Fruit fly (Drosophila melanogaster) whole organism, pupa: Measurements from ENCODE around the gene CG42798.

Experiments
- CG10348 ChIP-seq: fragments of 200-800 bp; sonication (Bioruptor generic); IDR thresholded peaks from 2 replicates; pipeline ENCODE4 v1.3.6; 2022; ENCODE audit warnings: missing biosample characterization, missing genetic modification characterization
- CG12605 ChIP-seq: fragments of 200-800 bp; sonication (Bioruptor generic); IDR thresholded peaks from 2 replicates; pipeline ENCODE4 v1.3.6; 2022; ENCODE audit warnings: missing biosample characterization, missing genetic modification characterization
- CG13204 ChIP-seq: fragments of 200-800 bp; sonication (Bioruptor generic); optimal IDR thresholded peaks from 2 replicates; lab custom pipeline; 2018; ENCODE audit warnings: missing biosample characterization, mild to moderate bottlenecking, missing genetic modification characterization, moderate library complexity
- CG14655 ChIP-seq: fragments of 200-800 bp; sonication (Bioruptor generic); optimal IDR thresholded peaks from 3 replicates; lab custom pipeline; 2017; ENCODE audit warnings: mild to moderate bottlenecking, missing biosample characterization, missing genetic modification reagents, missing genetic modification characterization
- CG15710 ChIP-seq: fragments of 200-800 bp; sonication (Bioruptor generic); optimal IDR thresholded peaks from 2 replicates; lab custom pipeline; 2018; ENCODE audit warnings: missing biosample characterization, mild to moderate bottlenecking, missing genetic modification characterization, moderate library complexity
- CG17806 ChIP-seq: fragments of 200-800 bp; sonication (Bioruptor generic); optimal IDR thresholded peaks from 2 replicates; lab custom pipeline; 2018; ENCODE audit warnings: missing biosample characterization, mild to moderate bottlenecking, missing genetic modification characterization, moderate library complexity
- CG32121 ChIP-seq: fragments of 200-800 bp; sonication (Bioruptor generic); IDR thresholded peaks from 2 replicates; pipeline ENCODE4 v1.3.6; 2022; ENCODE audit warnings: missing biosample characterization, missing genetic modification characterization
- CG34367 ChIP-seq: fragments of 200-800 bp; sonication (Bioruptor generic); optimal IDR thresholded peaks from 2 replicates; lab custom pipeline; 2018; ENCODE audit warnings: missing biosample characterization, mild to moderate bottlenecking, missing genetic modification characterization
- CG4496 ChIP-seq: fragments of 200-800 bp; sonication (Bioruptor generic); IDR thresholded peaks from 3 replicates; pipeline ENCODE4 v1.3.6; 2022; ENCODE audit warnings: missing biosample characterization, missing genetic modification characterization
- CG8159 ChIP-seq: fragments of 200-800 bp; sonication (Bioruptor generic); optimal IDR thresholded peaks from 3 replicates; lab custom pipeline; 2018; ENCODE audit warnings: missing biosample characterization, mild to moderate bottlenecking, missing genetic modification characterization, moderate library complexity
- CG8301 ChIP-seq: fragments of 200-800 bp; sonication (Bioruptor generic); optimal IDR thresholded peaks from 2 replicates; lab custom pipeline; 2018; ENCODE audit warnings: missing biosample characterization, mild to moderate bottlenecking, missing genetic modification characterization
- CG9948 ChIP-seq: fragments of 200-800 bp; sonication (Bioruptor generic); optimal IDR thresholded peaks from 2 replicates; lab custom pipeline; 2018; ENCODE audit warnings: missing biosample characterization, mild to moderate bottlenecking, missing genetic modification characterization, moderate library complexity
- D1 ChIP-seq: fragments of 200-800 bp; sonication (Bioruptor generic); optimal IDR thresholded peaks from 2 replicates; lab custom pipeline; 2018; ENCODE audit warnings: missing biosample characterization, mild to moderate bottlenecking, missing genetic modification characterization, moderate library complexity
- EcR ChIP-seq: fragments of 200-800 bp; sonication (Bioruptor generic); optimal IDR thresholded peaks from 3 replicates; lab custom pipeline; 2019; ENCODE audit warnings: missing biosample characterization, missing genetic modification characterization, mild to moderate bottlenecking, moderate library complexity, missing genetic modification reagents
- Ets98B ChIP-seq: fragments of 200-800 bp; sonication (Bioruptor generic); IDR thresholded peaks from 2 replicates; pipeline ENCODE4 v1.3.6; 2022; ENCODE audit warnings: missing biosample characterization, missing genetic modification characterization
- Pif1A ChIP-seq: fragments of 200-800 bp; sonication (Bioruptor generic); optimal IDR thresholded peaks from 3 replicates; lab custom pipeline; 2016; ENCODE audit warnings: missing biosample characterization, missing genetic modification characterization
- Pif1B ChIP-seq: fragments of 200-800 bp; sonication (Bioruptor generic); optimal IDR thresholded peaks from 3 replicates; lab custom pipeline; 2016; ENCODE audit warnings: missing biosample characterization, missing genetic modification characterization
- Snoo ChIP-seq: fragments of 200-800 bp; sonication (Bioruptor generic); optimal IDR thresholded peaks from 3 replicates; lab custom pipeline; 2017; ENCODE audit warnings: missing biosample characterization, mild to moderate bottlenecking, missing genetic modification characterization, inconsistent platforms
- fd96Ca ChIP-seq: fragments of 200-800 bp; sonication (Bioruptor generic); IDR thresholded peaks from 3 replicates; pipeline ENCODE4 v1.3.6; 2022; ENCODE audit warnings: missing biosample characterization, missing genetic modification characterization
- gl ChIP-seq: fragments of 200-800 bp; sonication (Bioruptor generic); optimal IDR thresholded peaks from 2 replicates; lab custom pipeline; 2018; ENCODE audit warnings: missing biosample characterization, mild to moderate bottlenecking, missing genetic modification characterization
- rn ChIP-seq: fragments of 200-800 bp; sonication (Bioruptor generic); IDR thresholded peaks from 2 replicates; pipeline ENCODE4 v1.3.6; 2022; ENCODE audit warnings: missing biosample characterization, missing genetic modification characterization

Gene CG42798

DNA sequence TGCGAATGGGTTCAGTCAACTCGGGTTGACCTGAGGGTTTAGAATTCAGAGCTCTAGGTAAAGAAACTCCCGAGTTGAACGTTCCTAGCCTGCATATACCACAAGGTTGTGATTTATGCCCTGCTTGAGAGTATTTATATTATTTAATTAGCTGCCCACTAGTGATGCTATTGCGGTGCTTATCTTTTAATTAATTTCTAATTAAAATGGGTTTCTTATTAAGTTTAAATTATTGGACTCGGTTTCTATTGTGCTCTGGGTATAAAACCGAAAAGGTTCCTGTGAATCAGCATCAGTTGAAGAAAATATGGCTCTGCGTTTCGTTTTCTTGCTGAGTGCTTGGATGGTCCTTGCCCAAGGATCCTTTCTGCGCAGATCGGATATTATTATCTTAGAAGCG, 9.0 kb downstream of the CG42798 start, which contains the start of gene CG5866:
TSS of gene CG5866 (plus strand) at position 301 of the 400 bp plus-strand sequence.
- TF ChIP-seq CG8159 (tag; lab: Kevin White, UChicago) (no peak), CG9948 (tag; lab: Kevin White, UChicago) (no peak), CG14655 (GFP tag; lab: Kevin White, UChicago) (no peak), CG8301 (no peak), CG10348 (GFP tag; lab: Robert Waterston, UW) (no peak), D1 (tag; lab: Kevin White, UChicago) (no peak), fd96Ca (GFP tag; lab: Robert Waterston, UW) (no peak), CG4496 (GFP tag; lab: Robert Waterston, UW) (no peak), Pif1B (GFP tag; lab: Kevin White, UChicago) (no peak), Ets98B (GFP tag; lab: Robert Waterston, UW) (no peak), rn (GFP tag; lab: Robert Waterston, UW) (no peak), gl (no peak), EcR (GFP tag; lab: Kevin White, UChicago) (no peak), CG34367 (tag; lab: Kevin White, UChicago) (no peak)

DNA sequence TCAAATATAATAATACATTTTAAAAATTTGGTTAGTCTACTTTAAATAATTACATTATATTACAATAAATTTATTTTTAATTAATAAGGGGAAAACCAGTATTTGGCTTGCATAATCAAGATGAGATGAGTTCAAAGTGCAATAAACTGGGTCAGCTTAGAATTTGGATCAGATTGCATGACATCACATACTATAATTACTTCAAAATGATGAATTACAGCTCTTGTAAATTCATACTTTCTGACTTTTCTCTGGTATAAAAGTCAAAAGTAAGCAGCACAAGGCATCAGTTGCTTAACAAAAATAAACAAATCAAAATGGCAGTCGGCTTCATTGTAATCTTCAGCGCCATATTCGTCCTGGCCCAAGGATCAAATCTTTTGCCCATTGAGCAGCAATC, 10.7 kb downstream of the CG42798 start, which contains the start of gene CG33333:
TSS of gene CG33333 (plus strand) at position 301 of the 400 bp plus-strand sequence.
- no peak for TF ChIP-seq CG8159 (tag; lab: Kevin White, UChicago)
- TF ChIP-seq CG4496 (GFP tag; lab: Robert Waterston, UW) = no peak
- TF ChIP-seq Pif1B (GFP tag; lab: Kevin White, UChicago) = no peak
- TF ChIP-seq Pif1A (GFP tag; lab: Kevin White, UChicago) = no peak
- TF ChIP-seq CG14655 (GFP tag; lab: Kevin White, UChicago) = no peak
- no peak for TF ChIP-seq fd96Ca (GFP tag; lab: Robert Waterston, UW)

DNA sequence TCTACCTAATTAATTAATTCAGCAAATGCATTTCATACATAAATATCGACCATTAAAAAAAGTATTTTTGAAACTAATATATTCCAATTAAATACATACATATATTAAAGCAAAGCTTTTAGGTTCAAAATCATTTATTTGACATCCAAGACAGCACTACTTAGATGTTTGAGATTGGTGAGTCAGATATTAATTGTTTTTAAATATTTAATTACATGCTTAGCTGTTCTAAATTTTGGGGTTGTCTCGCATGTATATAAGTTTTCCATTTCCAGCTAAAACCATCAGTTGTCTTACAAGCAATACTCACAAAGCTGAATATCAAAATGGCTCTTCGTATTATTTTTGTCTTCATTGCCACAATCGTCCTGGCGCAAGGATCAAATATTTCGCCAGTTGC, 12.0 kb downstream of the CG42798 start, which contains the start of gene CG42834:
TSS of gene CG42834 (plus strand) at position 301 of the 400 bp plus-strand sequence.
- TF ChIP-seq CG8159 (tag; lab: Kevin White, UChicago) (no peak), CG13204 (GFP tag; lab: Kevin White, UChicago) (no peak), CG9948 (tag; lab: Kevin White, UChicago) (no peak), CG12605 (GFP tag; lab: Robert Waterston, UW) (no peak), Pif1B (GFP tag; lab: Kevin White, UChicago) (no peak), CG34367 (tag; lab: Kevin White, UChicago) (no peak), CG4496 (GFP tag; lab: Robert Waterston, UW) (no peak), CG8301 (no peak), fd96Ca (GFP tag; lab: Robert Waterston, UW) (no peak), CG15710 (tag; lab: Kevin White, UChicago) (no peak)

DNA sequence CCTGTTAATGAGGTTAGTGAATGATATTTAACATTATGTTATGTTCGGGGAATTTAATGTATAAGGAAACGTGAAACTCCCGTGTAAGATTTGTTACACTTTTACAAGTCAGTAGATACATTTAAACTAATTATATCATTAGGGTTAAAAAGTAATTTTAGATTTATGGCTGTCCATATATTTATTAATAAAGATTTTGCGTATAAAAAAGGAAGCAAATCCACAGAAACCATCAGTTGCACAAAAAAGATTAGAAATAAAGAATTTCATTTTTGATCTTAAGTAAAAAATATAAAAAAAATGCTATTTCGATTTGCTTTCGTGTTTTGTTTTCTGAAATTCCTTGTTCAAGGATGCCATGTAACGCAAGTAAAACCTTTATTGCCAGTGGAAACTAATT, 13.9 kb downstream of the CG42798 start, which contains the start of gene CG42835:
TSS of gene CG42835 (plus strand) at position 301 of the 400 bp plus-strand sequence.
- no peak for TF ChIP-seq gl

DNA sequence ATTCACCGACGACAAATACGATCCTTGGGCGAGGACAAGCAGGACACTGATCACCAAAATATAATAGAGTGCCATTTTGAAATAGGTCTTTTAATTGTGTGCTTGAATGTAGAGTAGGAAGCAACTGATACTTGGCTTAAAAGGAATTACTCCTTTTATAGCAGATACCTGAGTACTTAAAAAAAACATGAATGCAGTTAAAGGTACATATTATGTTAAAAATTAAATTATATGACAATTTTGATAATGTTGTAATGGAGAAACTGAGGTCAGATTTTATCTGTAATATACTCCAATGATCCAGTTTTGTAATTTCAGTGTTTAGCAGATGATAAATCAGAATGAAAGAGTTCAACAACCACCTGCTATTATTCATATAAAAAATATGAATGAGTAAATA, 15.6 kb downstream of the CG42798 start, which contains the start of gene CG14332:
TSS of gene CG14332 (minus strand) at position 101 of the 400 bp plus-strand sequence.
- no peak for TF ChIP-seq CG8159 (tag; lab: Kevin White, UChicago)
- no peak for TF ChIP-seq CG13204 (GFP tag; lab: Kevin White, UChicago)
- no peak for TF ChIP-seq CG8301
- TF ChIP-seq CG15710 (tag; lab: Kevin White, UChicago) = no peak
- no peak for TF ChIP-seq CG12605 (GFP tag; lab: Robert Waterston, UW)
- no peak for TF ChIP-seq Ets98B (GFP tag; lab: Robert Waterston, UW)

DNA sequence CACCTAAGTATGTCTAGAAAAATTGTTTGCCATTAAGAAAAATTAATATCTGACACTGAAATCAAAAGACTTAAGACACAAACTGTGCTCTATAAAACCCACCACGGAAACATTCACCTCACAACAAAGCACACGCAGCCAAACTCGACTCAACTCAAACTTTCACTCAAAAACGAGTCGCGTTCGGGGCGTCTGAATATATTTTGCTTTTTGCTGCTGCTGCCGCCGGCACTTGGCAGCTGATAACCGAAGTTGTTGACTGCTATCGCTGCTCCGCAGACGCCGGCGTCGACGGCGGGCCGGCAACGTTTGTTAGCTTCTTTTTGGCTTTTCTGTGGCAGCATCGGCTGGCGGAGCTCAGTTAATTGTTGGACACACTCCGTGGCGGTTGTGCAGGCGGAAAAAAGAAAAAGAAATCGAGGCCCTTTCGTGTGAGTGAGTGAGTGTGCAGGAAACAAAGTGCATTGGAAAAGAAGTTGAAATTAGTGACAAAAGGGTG, 19.0 kb downstream of the CG42798 start, which contains the start of gene cysu:
TSS of gene cysu (plus strand) at position 352 of the 499 bp plus-strand sequence.
- TF ChIP-seq rn (GFP tag; lab: Robert Waterston, UW) (no peak), CG14655 (GFP tag; lab: Kevin White, UChicago) (no peak), CG15710 (tag; lab: Kevin White, UChicago) (no peak), CG8301 (no peak), Snoo (tag; lab: Kevin White, UChicago) (no peak), CG34367 (tag; lab: Kevin White, UChicago) (no peak), CG9948 (tag; lab: Kevin White, UChicago) (no peak), gl (no peak), CG13204 (GFP tag; lab: Kevin White, UChicago) (no peak), CG8159 (tag; lab: Kevin White, UChicago) (no peak)

DNA sequence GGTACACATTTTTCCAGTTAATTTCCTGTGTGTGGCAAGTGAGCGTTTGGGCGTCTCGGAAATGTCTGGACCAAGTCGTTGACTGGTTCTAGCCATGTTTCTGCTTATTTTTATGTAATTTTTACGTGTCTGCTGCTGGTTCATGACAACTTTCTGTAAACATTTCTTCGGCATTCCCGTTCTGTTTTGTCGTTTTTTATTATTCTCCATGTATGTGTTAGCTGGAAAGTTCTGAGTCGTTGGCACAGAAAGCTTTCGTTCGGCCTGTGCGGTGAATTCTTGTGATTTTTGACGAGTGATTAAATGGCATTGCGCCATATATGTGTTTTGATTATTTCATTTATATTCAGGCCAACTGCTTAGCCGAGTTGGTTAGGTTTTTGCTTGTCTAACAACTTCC, 19.8 kb downstream of the CG42798 start:
- no peak for TF ChIP-seq fd96Ca (GFP tag; lab: Robert Waterston, UW)
- no peak for TF ChIP-seq gl
- TF ChIP-seq Pif1A (GFP tag; lab: Kevin White, UChicago) = no peak
- no peak for TF ChIP-seq CG32121 (GFP tag; lab: Robert Waterston, UW)
- TF ChIP-seq Ets98B (GFP tag; lab: Robert Waterston, UW) = no peak
- no peak for TF ChIP-seq CG8159 (tag; lab: Kevin White, UChicago)
- TF ChIP-seq D1 (tag; lab: Kevin White, UChicago) = no peak
- TF ChIP-seq Snoo (tag; lab: Kevin White, UChicago) = no peak
- TF ChIP-seq CG34367 (tag; lab: Kevin White, UChicago) = no peak
- no peak for TF ChIP-seq CG14655 (GFP tag; lab: Kevin White, UChicago)
- TF ChIP-seq EcR (GFP tag; lab: Kevin White, UChicago) = no peak
- no peak for TF ChIP-seq rn (GFP tag; lab: Robert Waterston, UW)
- TF ChIP-seq CG8301 = no peak
- TF ChIP-seq CG4496 (GFP tag; lab: Robert Waterston, UW) = no peak
- TF ChIP-seq Pif1B (GFP tag; lab: Kevin White, UChicago) = no peak
- no peak for TF ChIP-seq CG15710 (tag; lab: Kevin White, UChicago)
- no peak for TF ChIP-seq CG9948 (tag; lab: Kevin White, UChicago)
- no peak for TF ChIP-seq CG12605 (GFP tag; lab: Robert Waterston, UW)
- no peak for TF ChIP-seq CG17806 (tag; lab: Kevin White, UChicago)
- TF ChIP-seq CG10348 (GFP tag; lab: Robert Waterston, UW) = no peak
